Fruit fly (Drosophila melanogaster) whole organism, embryonic: ENCODE results near the gene Acat1.

Experiments
- Antp ChIP-seq: fragments of 200-800 bp; sonication (Bioruptor generic); optimal IDR thresholded peaks from 3 replicates; lab custom pipeline; 2016; ENCODE audit warnings: missing biosample characterization, missing genetic modification characterization
- BEAF-32 ChIP-seq: fragments of 200-800 bp; sonication (Bioruptor generic); optimal IDR thresholded peaks from 3 replicates; lab custom pipeline; 2017; ENCODE audit warnings: missing biosample characterization, missing genetic modification characterization, mild to moderate bottlenecking, moderate library complexity, missing genetic modification reagents
- Bteb2 ChIP-seq: fragments of 200-800 bp; sonication (Bioruptor generic); optimal IDR thresholded peaks from 2 replicates; lab custom pipeline; 2016; ENCODE audit warnings: missing biosample characterization, missing genetic modification characterization
- C15 ChIP-seq: fragments of 200-800 bp; sonication (Bioruptor generic); IDR thresholded peaks from 3 replicates; pipeline ENCODE4 v1.3.6; 2022; ENCODE audit warnings: missing biosample characterization, missing genetic modification characterization
- CG11093 ChIP-seq: fragments of 200-800 bp; sonication (Bioruptor generic); IDR thresholded peaks from 3 replicates; pipeline ENCODE4 v1.3.6; 2022; ENCODE audit warnings: missing biosample characterization, missing genetic modification characterization
- CG12942 ChIP-seq: fragments of 200-800 bp; sonication (Bioruptor generic); optimal IDR thresholded peaks from 3 replicates; lab custom pipeline; 2016; ENCODE audit warnings: missing biosample characterization, missing genetic modification characterization
- CG17612 ChIP-seq: fragments of 200-800 bp; sonication (Bioruptor generic); IDR thresholded peaks from 2 replicates; pipeline ENCODE4 v1.3.6; 2022; ENCODE audit warnings: missing biosample characterization, missing genetic modification characterization
- CG31441 ChIP-seq: fragments of 200-800 bp; sonication (Bioruptor generic); IDR thresholded peaks from 2 replicates; pipeline ENCODE4 v1.3.6; 2022; ENCODE audit warnings: missing biosample characterization, missing genetic modification characterization
- CG32532 ChIP-seq: fragments of 200-800 bp; sonication (Bioruptor generic); IDR thresholded peaks from 2 replicates; pipeline ENCODE4 v1.3.6; 2022; ENCODE audit warnings: missing biosample characterization, missing genetic modification characterization
- CG34224 ChIP-seq: fragments of 200-800 bp; sonication (Bioruptor generic); IDR thresholded peaks from 3 replicates; pipeline ENCODE4 v1.3.6; 2022; ENCODE audit warnings: missing biosample characterization, missing genetic modification characterization; ENCODE audit not compliant: partially characterized antibody
- CG3847 ChIP-seq: fragments of 200-800 bp; sonication (Bioruptor generic); IDR thresholded peaks from 2 replicates; pipeline ENCODE4 v1.3.6; 2022; ENCODE audit warnings: missing biosample characterization, missing genetic modification characterization
- CG4404 ChIP-seq: fragments of 200-800 bp; sonication (Bioruptor generic); IDR thresholded peaks from 2 replicates; pipeline ENCODE4 v1.3.6; 2022; ENCODE audit warnings: missing biosample characterization, missing genetic modification characterization
- CG7839 ChIP-seq: fragments of 200-800 bp; sonication (Bioruptor generic); optimal IDR thresholded peaks from 3 replicates; lab custom pipeline; 2018; ENCODE audit warnings: missing biosample characterization, mild to moderate bottlenecking, missing genetic modification characterization, moderate library complexity
- CG8281 ChIP-seq: fragments of 200-800 bp; sonication (Bioruptor generic); optimal IDR thresholded peaks from 2 replicates; lab custom pipeline; 2018; ENCODE audit warnings: missing biosample characterization, mild to moderate bottlenecking, missing genetic modification characterization, moderate library complexity
- CG8388 ChIP-seq: fragments of 200-800 bp; sonication (Bioruptor generic); optimal IDR thresholded peaks from 2 replicates; lab custom pipeline; 2019; ENCODE audit warnings: missing biosample characterization, mild to moderate bottlenecking, missing genetic modification characterization, moderate library complexity
- CG9609 ChIP-seq: fragments of 200-800 bp; sonication (Bioruptor generic); optimal IDR thresholded peaks from 3 replicates; lab custom pipeline; 2016; ENCODE audit warnings: missing biosample characterization, missing genetic modification characterization
- D ChIP-seq, 2 experiments: fragments of 200-800 bp in 1 of 2; fragments of >200 bp in 1 of 2; sonication (Bioruptor generic) in 1 of 2; optimal IDR thresholded peaks; 2 replicates in 1 of 2; 3 replicates in 1 of 2; lab custom pipeline; 2017; ENCODE audit warnings: mild to moderate bottlenecking in 1 of 2, missing biosample characterization in 1 of 2, missing genetic modification characterization in 1 of 2, missing genetic modification reagents in 1 of 2
- Dad ChIP-seq: fragments of 200-800 bp; sonication (Bioruptor generic); optimal IDR thresholded peaks from 3 replicates; lab custom pipeline; 2016; ENCODE audit warnings: missing biosample characterization, missing genetic modification characterization
- Dek ChIP-seq: fragments of 200-800 bp; sonication (Bioruptor generic); optimal IDR thresholded peaks from 3 replicates; lab custom pipeline; 2019; ENCODE audit warnings: missing biosample characterization, mild to moderate bottlenecking, missing genetic modification characterization, moderate library complexity
- Dip2 ChIP-seq: fragments of 200-800 bp; sonication (Bioruptor generic); IDR thresholded peaks from 2 replicates; pipeline ENCODE4 v1.3.6; 2022; ENCODE audit warnings: missing biosample characterization, missing genetic modification characterization
- GATAe ChIP-seq: fragments of 200-800 bp; sonication (Bioruptor generic); conservative IDR thresholded peaks from 2 replicates; pipeline ENCODE4 v1.3.6; 2022; ENCODE audit warnings: missing biosample characterization, missing genetic modification characterization
- Gug ChIP-seq: fragments of 200-800 bp; sonication (Bioruptor generic); IDR thresholded peaks from 4 replicates; pipeline ENCODE4 v1.3.6; 2022; ENCODE audit warnings: missing biosample characterization, missing genetic modification characterization
- HHEX ChIP-seq: fragments of 200-800 bp; sonication (Bioruptor generic); optimal IDR thresholded peaks from 3 replicates; lab custom pipeline; 2017; ENCODE audit warnings: missing biosample characterization, mild to moderate bottlenecking, missing genetic modification characterization, missing genetic modification reagents
- HLH54F ChIP-seq: fragments of 200-800 bp; sonication (Bioruptor generic); optimal IDR thresholded peaks from 3 replicates; lab custom pipeline; 2016; ENCODE audit warnings: missing biosample characterization, missing genetic modification characterization
- HmgZ ChIP-seq: fragments of 200-800 bp; sonication (Bioruptor generic); optimal IDR thresholded peaks from 2 replicates; lab custom pipeline; 2018; ENCODE audit warnings: missing biosample characterization, mild to moderate bottlenecking, missing genetic modification characterization
- Hsf ChIP-seq: fragments of 200-800 bp; sonication (Bioruptor generic); optimal IDR thresholded peaks from 3 replicates; lab custom pipeline; 2016; ENCODE audit warnings: missing biosample characterization, missing genetic modification characterization
- Max ChIP-seq: fragments of 200-800 bp; sonication (Bioruptor generic); optimal IDR thresholded peaks from 2 replicates; lab custom pipeline; 2016; ENCODE audit warnings: missing biosample characterization, mild to moderate bottlenecking, missing genetic modification characterization
- Neu2 ChIP-seq: fragments of 200-800 bp; sonication (Bioruptor generic); optimal IDR thresholded peaks from 3 replicates; lab custom pipeline; 2016; ENCODE audit warnings: missing biosample characterization, missing genetic modification characterization, borderline replicate concordance
- Six4 ChIP-seq: fragments of 200-800 bp; sonication (Bioruptor generic); optimal IDR thresholded peaks from 2 replicates; lab custom pipeline; 2016; ENCODE audit warnings: missing biosample characterization, missing genetic modification characterization
- Taf1 ChIP-seq: fragments of 200-800 bp; sonication (Bioruptor generic); IDR thresholded peaks from 2 replicates; pipeline ENCODE4 v1.3.6; 2022; ENCODE audit warnings: missing biosample characterization, missing genetic modification characterization
- Vsx1 ChIP-seq: fragments of 200-800 bp; sonication (Bioruptor generic); optimal IDR thresholded peaks from 2 replicates; lab custom pipeline; 2017; ENCODE audit warnings: missing biosample characterization, mild to moderate bottlenecking, missing genetic modification characterization, missing genetic modification reagents
- al ChIP-seq: fragments of 200-800 bp; sonication (Bioruptor generic); IDR thresholded peaks from 2 replicates; pipeline ENCODE4 v1.3.6; 2022; ENCODE audit warnings: missing biosample characterization, missing genetic modification characterization
- br ChIP-seq: fragments of >200 bp; optimal IDR thresholded peaks from 2 replicates; lab custom pipeline; 2017
- cg ChIP-seq: fragments of 200-800 bp; sonication (Bioruptor generic); optimal IDR thresholded peaks from 3 replicates; lab custom pipeline; 2019; ENCODE audit warnings: missing biosample characterization, mild to moderate bottlenecking, missing genetic modification characterization, moderate library complexity
- danr ChIP-seq: fragments of 200-800 bp; sonication (Bioruptor generic); IDR thresholded peaks from 2 replicates; pipeline ENCODE4 v1.3.6; 2022; ENCODE audit warnings: missing biosample characterization, missing genetic modification characterization
- dmrt11E ChIP-seq: fragments of 200-800 bp; sonication (Bioruptor generic); optimal IDR thresholded peaks from 3 replicates; lab custom pipeline; 2018; ENCODE audit warnings: missing biosample characterization, mild to moderate bottlenecking, missing genetic modification characterization, moderate library complexity
- fru ChIP-seq: fragments of >200 bp; optimal IDR thresholded peaks from 2 replicates; lab custom pipeline; 2017
- gsb-n ChIP-seq: fragments of 200-800 bp; sonication (Bioruptor generic); optimal IDR thresholded peaks from 3 replicates; lab custom pipeline; 2018; ENCODE audit warnings: missing biosample characterization, mild to moderate bottlenecking, missing genetic modification characterization
- hb ChIP-seq: fragments of 200-800 bp; sonication (Bioruptor generic); IDR thresholded peaks from 3 replicates; pipeline ENCODE4 v1.3.6; 2022; ENCODE audit warnings: missing biosample characterization, missing genetic modification characterization; ENCODE audit not compliant: partially characterized antibody
- insv ChIP-seq, 2 experiments: fragments of 200-800 bp; sonication (Bioruptor generic); optimal IDR thresholded peaks; 3 replicates each; lab custom pipeline; 2016 to 2018; ENCODE audit warnings: missing biosample characterization in 2 of 2, missing genetic modification characterization in 2 of 2
- lilli ChIP-seq: fragments of 200-800 bp; sonication (Bioruptor generic); optimal IDR thresholded peaks from 3 replicates; lab custom pipeline; 2016; ENCODE audit warnings: missing biosample characterization, missing genetic modification characterization
- nmo ChIP-seq: fragments of 200-800 bp; sonication (Bioruptor generic); optimal IDR thresholded peaks from 2 replicates; lab custom pipeline; 2018; ENCODE audit warnings: missing biosample characterization, mild to moderate bottlenecking, missing genetic modification characterization, moderate library complexity
- p53 ChIP-seq: fragments of 200-800 bp; sonication (Bioruptor generic); optimal IDR thresholded peaks from 2 replicates; lab custom pipeline; 2016; ENCODE audit warnings: missing biosample characterization, missing genetic modification characterization
- ro ChIP-seq: fragments of 200-800 bp; sonication (Bioruptor generic); IDR thresholded peaks from 2 replicates; pipeline ENCODE4 v1.3.6; 2022; ENCODE audit warnings: missing biosample characterization, missing genetic modification characterization
- run ChIP-seq: fragments of 200-800 bp; sonication (Bioruptor generic); optimal IDR thresholded peaks from 3 replicates; lab custom pipeline; 2018; ENCODE audit warnings: missing biosample characterization, mild to moderate bottlenecking, missing genetic modification characterization
- so ChIP-seq: fragments of 200-800 bp; sonication (Bioruptor generic); IDR thresholded peaks from 3 replicates; pipeline ENCODE4 v1.3.6; 2022; ENCODE audit warnings: missing biosample characterization, missing genetic modification characterization
- unc-4 ChIP-seq: fragments of 200-800 bp; sonication (Bioruptor generic); IDR thresholded peaks from 2 replicates; pipeline ENCODE4 v1.3.6; 2022; ENCODE audit warnings: missing biosample characterization, missing genetic modification characterization; ENCODE audit not compliant: partially characterized antibody
- zen2 ChIP-seq: fragments of 200-800 bp; sonication (Bioruptor generic); IDR thresholded peaks from 3 replicates; pipeline ENCODE4 v1.3.6; 2022; ENCODE audit warnings: missing biosample characterization, missing genetic modification characterization; ENCODE audit not compliant: partially characterized antibody
- zf30C ChIP-seq: fragments of 200-800 bp; sonication (Bioruptor generic); optimal IDR thresholded peaks from 3 replicates; lab custom pipeline; 2018; ENCODE audit warnings: missing biosample characterization, mild to moderate bottlenecking, missing genetic modification characterization
- zfh1 ChIP-seq: fragments of 200-800 bp; sonication (Bioruptor generic); IDR thresholded peaks from 3 replicates; pipeline ENCODE4 v1.3.6; 2022; ENCODE audit warnings: missing biosample characterization, missing genetic modification characterization

Acat1 gene

dm6 chrX:7920081-7920688 lies 31.6 kb upstream of the Acat1 start, which contains the start of the genes hdm and Ykt6 (continued):
- TF ChIP-seq al (GFP tag; lab: Robert Waterston, UW) = peak; percentile 75; the same call in 1 of the 2 replicates
- TF ChIP-seq BEAF-32 (GFP tag; lab: Kevin White, UChicago) = peak; percentile 95
- no peak for TF ChIP-seq HHEX (GFP tag; lab: Kevin White, UChicago)
- TF ChIP-seq Neu2 = peak; percentile 97
- peak; percentile 77 for TF ChIP-seq Hsf (GFP tag; lab: Kevin White, UChicago)
- TF ChIP-seq CG4404 (GFP tag; lab: Robert Waterston, UW) = peak; percentile 79
- no peak for TF ChIP-seq CG7839 (tag; lab: Kevin White, UChicago)
- peak; percentile 59 for TF ChIP-seq Dek (tag; lab: Kevin White, UChicago)
- TF ChIP-seq ro (GFP tag; lab: Robert Waterston, UW) = 0 out of 2 replicates have a peak, but pooled peaks have one; percentile 44
- peak; percentile 68 for TF ChIP-seq CG11093
- peak; percentile 99 for TF ChIP-seq CG34224 (GFP tag; lab: Robert Waterston, UW)
- TF ChIP-seq HLH54F (GFP tag; lab: Kevin White, UChicago) = peak; percentile 81
- peak; percentile 85 for TF ChIP-seq zfh1
- TF ChIP-seq Max (GFP tag; lab: Kevin White, UChicago) = peak; percentile 56
- TF ChIP-seq danr (GFP tag; lab: Robert Waterston, UW) = peak; percentile 71; the same call in 1 of the 2 replicates
- TF ChIP-seq CG3847 (GFP tag; lab: Robert Waterston, UW) = peak; percentile 84
- peak; percentile 74 for TF ChIP-seq dmrt11E (tag; lab: Kevin White, UChicago)
- TF ChIP-seq hb = peak; percentile 92
- no peak for TF ChIP-seq C15 (GFP tag; lab: Robert Waterston, UW)
- no peak for TF ChIP-seq Vsx1
- TF ChIP-seq run (tag; lab: Kevin White, UChicago) = no peak
- TF ChIP-seq insv (GFP tag; optimal IDR thresholded peaks at IDR 0.05; lab: Kevin White, UChicago) = peak in 1 of 2 experiments; percentile 45
- no peak for TF ChIP-seq zf30C (GFP tag; lab: Kevin White, UChicago)
- TF ChIP-seq CG8281 = no peak
- peak; percentile 87; the same call in 2 of the 3 replicates for TF ChIP-seq zen2
- TF ChIP-seq Gug = peak; percentile 78; the same call in 3 of the 4 replicates
- TF ChIP-seq CG32532 (GFP tag; lab: Robert Waterston, UW) = peak; percentile 85
- peak; percentile 90 for TF ChIP-seq lilli (GFP tag; lab: Kevin White, UChicago)
- peak; percentile 51 for TF ChIP-seq gsb-n
- no peak for TF ChIP-seq GATAe (GFP tag; lab: Robert Waterston, UW)
- TF ChIP-seq Six4 = peak; percentile 68
- peak; percentile 62 for TF ChIP-seq CG17612 (GFP tag; lab: Robert Waterston, UW)
- peak; percentile 78 for TF ChIP-seq nmo (GFP tag; lab: Kevin White, UChicago)
- TF ChIP-seq CG12942 (GFP tag; lab: Kevin White, UChicago) = peak; percentile 80
- peak; percentile 82 for TF ChIP-seq cg (GFP tag; lab: Kevin White, UChicago)
- no peak for TF ChIP-seq fru (lab: Kevin White, UChicago)
- TF ChIP-seq Dad = peak; percentile 72
- TF ChIP-seq Antp (GFP tag; lab: Kevin White, UChicago) = peak; percentile 88
- TF ChIP-seq D (optimal IDR thresholded peaks at IDR 0.05; lab: Kevin White, UChicago) = no peak
- TF ChIP-seq D (GFP tag; optimal IDR thresholded peaks at IDR 0.05; lab: Kevin White, UChicago) = peak; percentile 48
- peak; percentile 65 for TF ChIP-seq Bteb2 (GFP tag; lab: Kevin White, UChicago)
- peak; percentile 84 for TF ChIP-seq so (GFP tag; lab: Robert Waterston, UW)
- peak; percentile 84 for TF ChIP-seq CG9609 (GFP tag; lab: Kevin White, UChicago)
- peak; percentile 80; the same call in 1 of the 2 replicates for TF ChIP-seq Taf1 (GFP tag; lab: Robert Waterston, UW)
- TF ChIP-seq p53 (GFP tag; lab: Kevin White, UChicago) = peak; percentile 51
- TF ChIP-seq unc-4 (GFP tag; lab: Robert Waterston, UW) = peak; percentile 97
- TF ChIP-seq HmgZ (tag; lab: Kevin White, UChicago) = peak; percentile 90
- TF ChIP-seq Dip2 (GFP tag; lab: Robert Waterston, UW) = no peak
- TF ChIP-seq CG8388 = peak; percentile 68
- no peak for TF ChIP-seq br (lab: Kevin White, UChicago)
- no peak; the same call in 1 of the 2 replicates for TF ChIP-seq CG31441
